Fruit fly (Drosophila melanogaster) whole organism, prepupa: ENCODE data around the gene Tusp.
A peak's percentile ranks its signal among the peaks of the same experiment; 100 is the strongest.

Experiments
- Blimp-1 ChIP-seq: fragments of 200-800 bp; sonication (Bioruptor generic); optimal IDR thresholded peaks from 3 replicates; lab custom pipeline; 2017; ENCODE audit warnings: missing biosample characterization, missing genetic modification characterization, mild to moderate bottlenecking, moderate library complexity, missing genetic modification reagents
- CG10631 ChIP-seq: fragments of 200-800 bp; sonication (Bioruptor generic); optimal IDR thresholded peaks from 2 replicates; lab custom pipeline; 2016; ENCODE audit warnings: missing biosample characterization, missing genetic modification characterization
- CG3032 ChIP-seq: fragments of 200-800 bp; optimal IDR thresholded peaks from 2 replicates; lab custom pipeline; 2019; ENCODE audit warnings: missing biosample characterization, mild to moderate bottlenecking, missing genetic modification characterization, moderate library complexity
- CG31627 ChIP-seq: fragments of 200-800 bp; sonication (Bioruptor generic); optimal IDR thresholded peaks from 3 replicates; lab custom pipeline; 2016; ENCODE audit warnings: missing biosample characterization, missing genetic modification characterization
- CG3919 ChIP-seq: fragments of 200-800 bp; sonication (Bioruptor generic); optimal IDR thresholded peaks from 3 replicates; lab custom pipeline; 2016; ENCODE audit warnings: missing biosample characterization, missing genetic modification characterization
- CG6276 ChIP-seq: fragments of 200-800 bp; sonication (Bioruptor generic); optimal IDR thresholded peaks from 2 replicates; lab custom pipeline; 2017; ENCODE audit warnings: missing biosample characterization, mild to moderate bottlenecking, missing genetic modification characterization
- CG8319 ChIP-seq: fragments of 200-800 bp; sonication (Bioruptor generic); optimal IDR thresholded peaks from 3 replicates; lab custom pipeline; 2016; ENCODE audit warnings: missing biosample characterization, missing genetic modification characterization
- Eip93F ChIP-seq: fragments of 200-800 bp; sonication (Bioruptor generic); optimal IDR thresholded peaks from 2 replicates; lab custom pipeline; 2016; ENCODE audit warnings: missing biosample characterization, mild to moderate bottlenecking, missing genetic modification characterization
- OdsH ChIP-seq: fragments of 200-800 bp; sonication (Bioruptor generic); optimal IDR thresholded peaks from 3 replicates; lab custom pipeline; 2016; ENCODE audit warnings: missing biosample characterization, missing genetic modification characterization
- dac ChIP-seq: fragments of 200-800 bp; sonication (Bioruptor generic); optimal IDR thresholded peaks from 2 replicates; lab custom pipeline; 2017; ENCODE audit warnings: missing biosample characterization, mild to moderate bottlenecking, missing genetic modification characterization
- spab ChIP-seq: fragments of 200-800 bp; sonication (Bioruptor generic); optimal IDR thresholded peaks from 2 replicates; lab custom pipeline; 2017; ENCODE audit warnings: missing biosample characterization, mild to moderate bottlenecking, missing genetic modification characterization, missing genetic modification reagents
- svp ChIP-seq: fragments of 200-800 bp; sonication (Bioruptor generic); peaks from one replicate; lab custom pipeline; 2016; ENCODE audit warnings: missing biosample characterization, missing genetic modification characterization

DNA sequence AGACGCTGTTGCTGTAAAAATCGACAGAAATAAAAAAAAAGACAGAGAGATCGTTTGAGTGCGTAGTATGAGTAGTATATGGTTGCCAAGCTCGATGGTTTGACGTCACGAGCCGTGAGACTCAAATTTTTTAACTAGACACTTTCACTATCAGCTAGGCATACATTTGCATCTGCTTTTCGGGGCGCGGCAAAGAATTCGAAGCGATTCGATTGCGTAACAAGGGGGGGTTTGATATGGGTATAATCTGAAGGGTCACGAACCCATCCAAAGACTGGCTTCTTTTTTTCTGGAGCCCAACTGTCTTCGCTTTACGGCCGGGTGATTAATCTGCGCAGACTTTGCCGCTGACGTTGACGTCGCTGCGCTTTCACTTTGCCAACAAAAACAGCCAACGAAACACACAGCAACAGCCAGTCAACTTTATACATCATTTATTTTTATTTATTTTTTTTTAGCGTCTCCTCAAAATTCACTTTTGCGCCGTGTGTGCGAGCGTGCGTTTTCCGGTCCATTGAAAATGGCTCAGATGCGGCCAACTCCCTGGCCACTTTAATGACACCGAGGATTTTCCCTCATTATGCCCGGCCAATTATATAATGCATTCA, 14.0 kb upstream of the Tusp start:
- TF ChIP-seq CG10631 (GFP tag; lab: Kevin White, UChicago) (no peak), CG31627 (no peak), CG3919 (GFP tag; lab: Kevin White, UChicago) (no peak), spab (no peak), Eip93F (GFP tag; lab: Kevin White, UChicago) (no peak), CG3032 (tag; lab: Kevin White, UChicago) (no peak), Blimp-1 (GFP tag; lab: Kevin White, UChicago) (peak; percentile 37), dac (GFP tag; lab: Kevin White, UChicago) (no peak), svp (peak; percentile 59), OdsH (no peak), CG8319 (GFP tag; lab: Kevin White, UChicago) (no peak), CG6276 (GFP tag; lab: Kevin White, UChicago) (no peak)
